Worm (Caenorhabditis elegans) whole organism, L4 larva: ENCODE data around the gene C50B8.4.

Source experiments
- F10B5.3 ChIP-seq: sonication (generic microtip); optimal IDR thresholded peaks from 2 replicates; lab custom pipeline; 2016; ENCODE audit warnings: mild to moderate bottlenecking, missing genetic modification characterization, missing compliant biosample characterization
- F37D6.2 ChIP-seq: sonication (generic microtip); optimal IDR thresholded peaks from 2 replicates; lab custom pipeline; 2016; ENCODE audit warnings: mild to moderate bottlenecking, missing genetic modification characterization, missing compliant biosample characterization
- F44E2.7 ChIP-seq: fragments of 200-800 bp; sonication (Bioruptor generic); IDR thresholded peaks from 2 replicates; pipeline ENCODE4 v2.1.2; 2022; ENCODE audit warnings: missing genetic modification characterization, missing compliant biosample characterization
- F49E8.2 ChIP-seq: sonication (generic microtip); optimal IDR thresholded peaks from 2 replicates; lab custom pipeline; 2016; ENCODE audit warnings: missing compliant biosample characterization, mild to moderate bottlenecking, missing genetic modification characterization, borderline replicate concordance
- R02D3.7 ChIP-seq: fragments of 150-350 bp; sonication (generic microtip); optimal IDR thresholded peaks from 3 replicates; lab custom pipeline; 2014; ENCODE audit warnings: missing biosample characterization, missing genetic modification characterization
- T26A8.4 ChIP-seq: fragments of 200-800 bp; sonication (Bioruptor generic); IDR thresholded peaks from 2 replicates; pipeline ENCODE4 v1.3.6; 2022; ENCODE audit warnings: missing genetic modification characterization, missing compliant biosample characterization
- Y48G9A.11 ChIP-seq: fragments of 200-800 bp; sonication (Bioruptor generic); IDR thresholded peaks from 2 replicates; pipeline ENCODE4 v1.3.6; 2022; ENCODE audit warnings: missing genetic modification reagents, missing genetic modification characterization, missing compliant biosample characterization
- Y75B8A.6 ChIP-seq: fragments of 200-800 bp; sonication (Bioruptor generic); IDR thresholded peaks from 2 replicates; pipeline ENCODE4 v1.3.6; 2022; ENCODE audit warnings: missing genetic modification reagents, missing genetic modification characterization, missing compliant biosample characterization
- aly-2 ChIP-seq: sonication (generic microtip); optimal IDR thresholded peaks from 2 replicates; lab custom pipeline; 2018; ENCODE audit warnings: missing biosample characterization, missing genetic modification characterization
- ceh-28 ChIP-seq: fragments of 150-350 bp; optimal IDR thresholded peaks from 2 replicates; lab custom pipeline; 2014; ENCODE audit warnings: missing biosample characterization, missing genetic modification reagents, missing genetic modification characterization
- ceh-62 ChIP-seq: sonication (generic microtip); optimal IDR thresholded peaks from 2 replicates; lab custom pipeline; 2017; ENCODE audit warnings: missing biosample characterization, missing genetic modification characterization
- ceh-82 ChIP-seq: sonication (generic microtip); optimal IDR thresholded peaks from 2 replicates; lab custom pipeline; 2017; ENCODE audit warnings: missing biosample characterization, missing genetic modification characterization
- ctbp-1 ChIP-seq: fragments of 200-800 bp; sonication (Bioruptor generic); IDR thresholded peaks from 2 replicates; pipeline ENCODE4 v1.3.6; 2022; ENCODE audit warnings: missing genetic modification reagents, missing genetic modification characterization, missing compliant biosample characterization
- daf-19 ChIP-seq: fragments of 200-800 bp; sonication (Bioruptor generic); conservative IDR thresholded peaks from 2 replicates; pipeline ENCODE4 v1.3.6; 2022; ENCODE audit warnings: missing genetic modification characterization, missing compliant biosample characterization
- dmd-8 ChIP-seq: fragments of 200-800 bp; sonication (Bioruptor generic); IDR thresholded peaks from 2 replicates; pipeline ENCODE4 v1.3.6; 2022; ENCODE audit warnings: missing genetic modification characterization, missing compliant biosample characterization
- dmd-9 ChIP-seq: fragments of 200-800 bp; sonication (Bioruptor generic); IDR thresholded peaks from 2 replicates; pipeline ENCODE4 v1.3.6; 2022; ENCODE audit warnings: missing genetic modification reagents, missing genetic modification characterization, missing compliant biosample characterization
- duxl-1 ChIP-seq: sonication (generic microtip); optimal IDR thresholded peaks from 2 replicates; lab custom pipeline; 2016; ENCODE audit warnings: mild to moderate bottlenecking, missing genetic modification characterization, moderate library complexity, missing compliant biosample characterization; ENCODE audit not compliant: poor library complexity
- dve-1 ChIP-seq: sonication (generic microtip); optimal IDR thresholded peaks from 2 replicates; lab custom pipeline; 2017; ENCODE audit warnings: antibody characterized with exemption, mild to moderate bottlenecking, missing genetic modification characterization, missing compliant biosample characterization; ENCODE audit not compliant: insufficient read depth
- fkh-10 ChIP-seq: fragments of 150-350 bp; optimal IDR thresholded peaks from 2 replicates; lab custom pipeline; 2014; ENCODE audit warnings: missing biosample characterization, missing genetic modification reagents, missing genetic modification characterization
- gei-8 ChIP-seq: fragments of 200-800 bp; sonication (Bioruptor generic); optimal IDR thresholded peaks from 2 replicates; lab custom pipeline; 2018; ENCODE audit warnings: mild to moderate bottlenecking, missing genetic modification characterization, missing compliant biosample characterization
- jun-1 ChIP-seq: fragments of 150-350 bp; optimal IDR thresholded peaks from 2 replicates; lab custom pipeline; 2014; ENCODE audit warnings: missing biosample characterization, missing genetic modification reagents, missing genetic modification characterization
- lin-13 ChIP-seq: fragments of 150-350 bp; optimal IDR thresholded peaks from 2 replicates; lab custom pipeline; 2014; ENCODE audit warnings: missing biosample characterization, missing genetic modification reagents, missing genetic modification characterization
- lin-29 ChIP-seq: fragments of 200-800 bp; sonication (Bioruptor generic); IDR thresholded peaks from 2 replicates; pipeline ENCODE4 v1.3.6; 2022; ENCODE audit warnings: missing genetic modification reagents, missing genetic modification characterization, missing compliant biosample characterization
- lin-38 ChIP-seq: fragments of 200-800 bp; sonication (Bioruptor generic); IDR thresholded peaks from 2 replicates; pipeline ENCODE4 v1.3.6; 2022; ENCODE audit warnings: missing genetic modification reagents, missing genetic modification characterization, missing compliant biosample characterization
- mxl-2 ChIP-seq: fragments of 200-800 bp; sonication (Bioruptor generic); conservative IDR thresholded peaks from 2 replicates; pipeline ENCODE4 v1.3.6; 2022; ENCODE audit warnings: missing genetic modification reagents, missing genetic modification characterization, missing compliant biosample characterization
- mxl-3 ChIP-seq: fragments of 200-800 bp; sonication (Bioruptor generic); optimal IDR thresholded peaks from 2 replicates; lab custom pipeline; 2018; ENCODE audit warnings: mild to moderate bottlenecking, missing genetic modification characterization, missing compliant biosample characterization
- nhr-10 ChIP-seq: fragments of 150-350 bp; optimal IDR thresholded peaks from 2 replicates; lab custom pipeline; 2014; ENCODE audit warnings: missing biosample characterization, missing genetic modification characterization
- nhr-102 ChIP-seq: sonication (generic microtip); optimal IDR thresholded peaks from 2 replicates; lab custom pipeline; 2016; ENCODE audit warnings: mild to moderate bottlenecking, missing genetic modification characterization, moderate library complexity, missing compliant biosample characterization
- nhr-11 ChIP-seq: fragments of 150-350 bp; optimal IDR thresholded peaks from 2 replicates; lab custom pipeline; 2014; ENCODE audit warnings: missing biosample characterization, missing genetic modification characterization
- nhr-25 ChIP-seq: sonication (generic microtip); optimal IDR thresholded peaks from 2 replicates; lab custom pipeline; 2017; ENCODE audit warnings: missing genetic modification characterization, mild to moderate bottlenecking, missing compliant biosample characterization, antibody characterized with exemption, moderate library complexity, borderline replicate concordance; ENCODE audit not compliant: insufficient read depth
- nhr-28 ChIP-seq: fragments of 150-350 bp; optimal IDR thresholded peaks from 2 replicates; lab custom pipeline; 2014; ENCODE audit warnings: missing biosample characterization, missing genetic modification characterization
- nhr-6 ChIP-seq: fragments of 150-350 bp; optimal IDR thresholded peaks from 2 replicates; lab custom pipeline; 2014; ENCODE audit warnings: missing biosample characterization, missing genetic modification characterization
- nhr-76 ChIP-seq: fragments of 150-350 bp; optimal IDR thresholded peaks from 2 replicates; lab custom pipeline; 2014; ENCODE audit warnings: missing biosample characterization, missing genetic modification characterization
- pha-4 ChIP-seq, 2 experiments: fragments of 150-350 bp in 1 of 2; fragments of 200-800 bp in 1 of 2; sonication (Bioruptor generic) in 1 of 2; IDR thresholded peaks in 1 of 2; optimal IDR thresholded peaks in 1 of 2; 2 replicates each; pipeline versions ENCODE4 v1.3.6 to Lab custom; 2014 to 2022; ENCODE audit warnings: missing genetic modification characterization in 2 of 2, missing genetic modification reagents in 2 of 2, missing biosample characterization in 1 of 2, missing compliant biosample characterization in 1 of 2
- pqm-1 ChIP-seq: sonication (generic microtip); optimal IDR thresholded peaks from 2 replicates; lab custom pipeline; 2017; ENCODE audit warnings: missing biosample characterization, missing genetic modification characterization
- rbr-2 ChIP-seq: sonication (generic microtip); optimal IDR thresholded peaks from 2 replicates; lab custom pipeline; 2016; ENCODE audit warnings: missing genotype, missing genetic modification characterization, missing compliant biosample characterization
- saeg-2 ChIP-seq: fragments of 200-800 bp; sonication (Bioruptor generic); IDR thresholded peaks from 2 replicates; pipeline ENCODE4 v1.3.6; 2022; ENCODE audit warnings: missing genetic modification reagents, missing genetic modification characterization, missing compliant biosample characterization
- set-16 ChIP-seq: fragments of 200-800 bp; sonication (Bioruptor generic); IDR thresholded peaks from 2 replicates; pipeline ENCODE4 v1.3.6; 2022; ENCODE audit warnings: missing genetic modification reagents, missing genetic modification characterization, missing compliant biosample characterization
- tra-1 ChIP-seq: fragments of 200-800 bp; sonication (Bioruptor generic); IDR thresholded peaks from 2 replicates; pipeline ENCODE4 v1.3.6; 2022; ENCODE audit warnings: missing genetic modification reagents, missing genetic modification characterization, missing compliant biosample characterization
- unc-130 ChIP-seq: sonication (generic microtip); optimal IDR thresholded peaks from 2 replicates; lab custom pipeline; 2016; ENCODE audit warnings: missing genetic modification reagents, missing genetic modification characterization, missing compliant biosample characterization
- unc-39 ChIP-seq: sonication (generic microtip); optimal IDR thresholded peaks from 2 replicates; lab custom pipeline; 2017; ENCODE audit warnings: missing biosample characterization, missing genetic modification characterization
- unc-62 ChIP-seq, 3 experiments: fragments of 150-350 bp in 1 of 3; sonication (generic microtip); optimal IDR thresholded peaks in 2 of 3; peaks in 1 of 3; 1 replicate in 1 of 3; 2 replicates in 2 of 3; lab custom pipeline; 2014 to 2017; ENCODE audit warnings: missing biosample characterization in 3 of 3, missing genetic modification characterization in 3 of 3, missing genetic modification reagents in 3 of 3, missing genotype in 1 of 3
- ztf-11 ChIP-seq: fragments of 150-350 bp; optimal IDR thresholded peaks from 2 replicates; lab custom pipeline; 2014; ENCODE audit warnings: missing biosample characterization, missing genetic modification characterization

C50B8.4 gene

DNA sequence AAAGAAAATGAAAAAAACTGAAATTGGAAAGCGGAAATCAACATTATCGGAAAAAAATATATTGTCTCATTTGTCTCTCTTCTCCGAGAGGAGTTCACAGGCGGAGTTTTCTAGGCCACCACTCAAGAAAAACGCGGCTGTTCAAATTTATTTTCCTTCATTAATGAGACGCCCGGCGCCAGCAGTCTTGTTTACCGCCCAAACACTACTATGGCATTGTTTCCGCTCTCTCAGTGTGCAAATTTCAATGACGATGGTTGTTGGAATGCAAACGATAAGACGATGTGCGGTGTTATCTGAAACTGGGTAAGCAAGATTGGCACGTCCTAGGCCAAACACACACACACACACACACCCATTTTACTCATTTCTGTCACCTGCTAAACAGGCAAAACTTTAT is 15.1 kb upstream of the C50B8.4 start, which contains the start of gene cav-2 (continued):
- no peak for TF ChIP-seq ztf-11 (tag; lab: Kevin White, UChicago)
- TF ChIP-seq dmd-8, result no peak
- TF ChIP-seq R02D3.7 (tag; lab: Kevin White, UChicago), result no peak
- no peak for TF ChIP-seq nhr-76 (tag; lab: Kevin White, UChicago)
- TF ChIP-seq nhr-28 (tag; lab: Kevin White, UChicago), result peak; percentile 79
- peak; percentile 89 for TF ChIP-seq nhr-6
- TF ChIP-seq T26A8.4 (GFP tag; lab: Robert Waterston, UW), result peak; percentile 54; the same call in 1 of the 2 replicates
- TF ChIP-seq nhr-25 (tag; lab: Kevin White, UChicago), result peak; percentile 28
- TF ChIP-seq, all 104 proteins: peak for 44

DNA sequence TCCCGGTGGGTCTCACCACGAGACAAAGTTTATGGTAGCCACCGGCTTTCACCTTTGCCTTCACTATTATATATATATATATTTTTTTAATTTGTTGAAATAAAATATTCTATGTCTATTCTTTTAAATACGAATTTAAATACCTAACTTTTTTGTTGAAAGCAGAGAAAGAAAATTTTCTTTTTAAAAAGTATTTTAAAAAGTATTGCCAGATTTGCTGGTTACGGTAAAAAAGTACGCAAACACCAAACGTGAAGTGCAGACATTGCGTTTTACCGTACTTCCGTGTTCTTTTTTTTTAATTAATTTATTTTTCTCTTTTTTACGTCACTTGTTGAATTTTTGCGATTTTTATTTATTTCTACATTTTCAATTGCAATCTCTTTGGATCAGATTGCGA is 11.8 kb upstream of the C50B8.4 start, which contains the start of gene C56A3.8:
C56A3.8 (plus strand) TSS at position 301 of the 400 bp plus-strand sequence.
- TF ChIP-seq unc-130 (GFP tag; lab: Kevin White, UChicago) (peak; percentile 19), lin-38 (GFP tag; lab: Robert Waterston, UW) (no peak)

DNA sequence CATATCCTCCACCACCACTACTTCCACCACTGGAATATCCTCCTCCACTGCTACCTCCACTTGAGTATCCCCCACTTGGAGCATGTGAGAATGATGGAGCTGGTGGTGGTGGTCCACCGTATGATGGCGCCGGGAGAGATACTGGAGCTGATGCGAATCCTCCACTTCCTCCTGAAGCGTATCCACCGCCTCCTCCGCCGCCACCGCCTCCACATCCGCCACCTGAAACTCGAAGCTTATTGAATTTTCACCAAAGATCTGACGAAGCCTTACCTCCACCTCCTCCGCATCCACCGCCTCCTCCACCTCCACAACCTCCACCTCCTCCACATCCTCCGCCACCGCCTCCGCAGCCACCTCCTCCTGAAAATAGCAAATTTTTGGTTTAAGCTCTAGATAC is 9.1 kb upstream of the C50B8.4 start:
- TF ChIP-seq F44E2.7 (GFP tag; lab: Robert Waterston, UW) (no peak), F10B5.3 (tag; lab: Kevin White, UChicago) (no peak), ctbp-1 (GFP tag; lab: Robert Waterston, UW) (no peak), jun-1 (tag; lab: Kevin White, UChicago) (no peak), set-16 (GFP tag; lab: Robert Waterston, UW) (peak; percentile 90), nhr-102 (tag; lab: Kevin White, UChicago) (no peak), nhr-10 (tag; lab: Kevin White, UChicago) (no peak), aly-2 (tag; lab: Kevin White, UChicago) (no peak), mxl-3 (no peak)

DNA sequence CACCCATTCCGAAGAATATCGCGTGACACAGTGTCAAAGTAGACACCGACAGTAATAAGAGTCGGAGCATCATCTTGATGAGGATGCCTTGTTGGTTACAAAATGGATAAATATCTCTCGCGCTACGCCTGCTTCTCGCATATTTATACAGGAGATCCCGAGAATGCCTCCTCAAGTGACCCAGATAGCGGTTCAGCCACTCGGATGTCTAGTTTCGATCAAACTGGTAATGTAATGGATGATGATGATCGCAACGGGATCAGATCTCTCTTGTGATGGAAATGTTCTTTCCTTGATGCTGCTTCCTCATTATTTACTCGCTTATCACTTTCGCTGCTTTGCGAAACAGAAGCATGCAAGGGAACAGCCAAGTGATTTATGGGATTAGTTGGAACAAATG is 8.0 kb upstream of the C50B8.4 start, which contains the start of gene grl-17:
grl-17 (minus strand) TSS at position 101 of the 400 bp plus-strand sequence.
- no peak for TF ChIP-seq F37D6.2 (tag; lab: Kevin White, UChicago)
- no peak for TF ChIP-seq dmd-9
- no peak for TF ChIP-seq rbr-2
- no peak for TF ChIP-seq dve-1
- no peak for TF ChIP-seq pha-4 (GFP tag; IDR thresholded peaks at IDR 0.05; lab: Robert Waterston, UW)
- no peak for TF ChIP-seq pha-4 (tag; optimal IDR thresholded peaks at IDR 0.05; lab: Kevin White, UChicago)
- no peak for TF ChIP-seq lin-29
- TF ChIP-seq unc-62 (GFP tag; optimal IDR thresholded peaks at IDR 0.05 in 1 of 2; lab: Kevin White, UChicago), result peak in 1 of 2 experiments; percentile 87
- no peak for TF ChIP-seq unc-62 (tag; optimal IDR thresholded peaks at IDR 0.05; lab: Kevin White, UChicago)
- TF ChIP-seq ceh-62 (tag; lab: Kevin White, UChicago), result no peak

DNA sequence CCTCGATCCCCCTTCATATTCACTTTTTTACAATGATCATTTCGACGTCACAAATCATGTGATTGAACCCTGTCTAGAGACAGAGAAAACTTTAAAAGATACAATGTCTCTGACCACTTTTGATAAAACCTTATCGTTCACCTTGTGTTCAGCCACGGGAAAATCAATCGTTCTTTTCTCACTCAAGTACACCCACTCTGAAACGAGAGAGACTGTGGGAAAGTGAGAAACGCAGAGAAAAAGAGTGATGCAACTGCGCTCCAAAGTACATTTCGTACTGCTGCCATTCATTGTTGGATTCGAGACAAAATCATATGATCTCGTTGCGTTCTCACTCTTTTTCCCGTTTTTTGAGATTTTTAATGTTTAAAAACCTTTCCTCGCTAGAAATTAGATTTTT is 6.6 kb upstream of the C50B8.4 start:
- TF ChIP-seq nhr-6, result peak; percentile 98
- TF ChIP-seq Y75B8A.6, result no peak
- TF ChIP-seq ceh-82, result no peak
- TF ChIP-seq F49E8.2 (tag; lab: Kevin White, UChicago), result no peak
- no peak; the same call in 1 of the 2 replicates for TF ChIP-seq Y48G9A.11 (GFP tag; lab: Robert Waterston, UW)
- peak; percentile 95 for TF ChIP-seq lin-38 (GFP tag; lab: Robert Waterston, UW)
- no peak for TF ChIP-seq dmd-9
- TF ChIP-seq nhr-11 (tag; lab: Kevin White, UChicago), result peak; percentile 90
- TF ChIP-seq mxl-2 (GFP tag; lab: Robert Waterston, UW), result no peak
- no peak for TF ChIP-seq unc-39 (tag; lab: Kevin White, UChicago)
- peak; percentile 58; the same call in 1 of the 2 replicates for TF ChIP-seq tra-1 (GFP tag; lab: Robert Waterston, UW)
- TF ChIP-seq lin-13 (GFP tag; lab: Kevin White, UChicago), result peak; percentile 29
- TF ChIP-seq pqm-1 (tag; lab: Kevin White, UChicago), result peak; percentile 81
- no peak for TF ChIP-seq ceh-28
- TF ChIP-seq nhr-25 (tag; lab: Kevin White, UChicago), result peak; percentile 47
- peak; percentile 70 for TF ChIP-seq duxl-1
- TF ChIP-seq fkh-10, result peak; percentile 53
- no peak for TF ChIP-seq daf-19 (GFP tag; lab: Robert Waterston, UW)
- peak; percentile 71; the same call in 1 of the 2 replicates for TF ChIP-seq saeg-2 (GFP tag; lab: Robert Waterston, UW)
- TF ChIP-seq ceh-62 (tag; lab: Kevin White, UChicago), result no peak
- TF ChIP-seq gei-8 (GFP tag; lab: Kevin White, UChicago), result no peak
